Fruit fly (Drosophila melanogaster) whole organism, embryonic: ENCODE data around the gene Ppm1.
A peak's percentile ranks its signal among the peaks of the same experiment; 100 is the strongest.

ENCODE experiments used
- Bgb ChIP-seq: fragments of 200-800 bp; sonication (Bioruptor generic); IDR thresholded peaks from 2 replicates; pipeline ENCODE4 v1.3.6; 2022; ENCODE audit warnings: missing biosample characterization, missing genetic modification characterization; ENCODE audit not compliant: partially characterized antibody
- BtbVII ChIP-seq: fragments of 200-800 bp; sonication (Bioruptor generic); optimal IDR thresholded peaks from 3 replicates; lab custom pipeline; 2017; ENCODE audit warnings: missing biosample characterization, mild to moderate bottlenecking, missing genetic modification characterization
- CG12769 ChIP-seq: fragments of 200-800 bp; sonication (Bioruptor generic); optimal IDR thresholded peaks from 2 replicates; lab custom pipeline; 2019; ENCODE audit warnings: missing biosample characterization, mild to moderate bottlenecking, missing genetic modification characterization, moderate library complexity
- CG13894 ChIP-seq: fragments of 200-800 bp; sonication (Bioruptor generic); optimal IDR thresholded peaks from 3 replicates; lab custom pipeline; 2018; ENCODE audit warnings: missing biosample characterization, mild to moderate bottlenecking, missing genetic modification characterization, moderate library complexity
- CG15269 ChIP-seq: fragments of 200-800 bp; sonication (Bioruptor generic); optimal IDR thresholded peaks from 2 replicates; lab custom pipeline; 2018; ENCODE audit warnings: missing biosample characterization, mild to moderate bottlenecking, missing genetic modification characterization, moderate library complexity
- CG18599 ChIP-seq: fragments of 200-800 bp; sonication (Bioruptor generic); optimal IDR thresholded peaks from 3 replicates; lab custom pipeline; 2017; ENCODE audit warnings: missing biosample characterization, missing genetic modification characterization, mild to moderate bottlenecking, moderate library complexity, missing genetic modification reagents
- CG2712 ChIP-seq: fragments of 200-800 bp; optimal IDR thresholded peaks from 3 replicates; lab custom pipeline; 2019; ENCODE audit warnings: missing biosample characterization, mild to moderate bottlenecking, missing genetic modification characterization, moderate library complexity
- CG3065 ChIP-seq: fragments of 200-800 bp; sonication (Bioruptor generic); optimal IDR thresholded peaks from 2 replicates; lab custom pipeline; 2016; ENCODE audit warnings: missing biosample characterization, missing genetic modification characterization
- CG32532 ChIP-seq: fragments of 200-800 bp; sonication (Bioruptor generic); IDR thresholded peaks from 2 replicates; pipeline ENCODE4 v1.3.6; 2022; ENCODE audit warnings: missing biosample characterization, missing genetic modification characterization
- CG4360 ChIP-seq: fragments of 200-800 bp; sonication (Bioruptor generic); IDR thresholded peaks from 2 replicates; pipeline ENCODE4 v1.3.6; 2022; ENCODE audit warnings: missing biosample characterization, missing genetic modification characterization
- CG6175 ChIP-seq: fragments of 200-800 bp; sonication (Bioruptor generic); IDR thresholded peaks from 3 replicates; pipeline ENCODE4 v1.3.6; 2022; ENCODE audit warnings: missing biosample characterization, missing genetic modification characterization
- Deaf1 ChIP-seq: fragments of 200-800 bp; optimal IDR thresholded peaks from 3 replicates; lab custom pipeline; 2019; ENCODE audit warnings: missing biosample characterization, mild to moderate bottlenecking, missing genetic modification characterization, moderate library complexity
- Dll ChIP-seq: fragments of 200-800 bp; sonication (Bioruptor generic); IDR thresholded peaks from 4 replicates; pipeline ENCODE4 v1.3.6; 2022; ENCODE audit warnings: missing biosample characterization, missing genetic modification characterization; ENCODE audit not compliant: partially characterized antibody
- Fer1 ChIP-seq: fragments of 200-800 bp; sonication (Bioruptor generic); optimal IDR thresholded peaks from 2 replicates; lab custom pipeline; 2017; ENCODE audit warnings: missing biosample characterization, mild to moderate bottlenecking, missing genetic modification characterization
- H2.0 ChIP-seq: fragments of 200-800 bp; sonication (Bioruptor generic); IDR thresholded peaks from 2 replicates; pipeline ENCODE4 v1.3.6; 2022; ENCODE audit warnings: missing biosample characterization, missing genetic modification characterization
- Hand ChIP-seq: fragments of 200-800 bp; sonication (Bioruptor generic); optimal IDR thresholded peaks from 2 replicates; lab custom pipeline; 2017; ENCODE audit warnings: mild to moderate bottlenecking, missing biosample characterization, missing genetic modification reagents, missing genetic modification characterization
- HmgD ChIP-seq: fragments of 200-800 bp; sonication (Bioruptor generic); optimal IDR thresholded peaks from 3 replicates; lab custom pipeline; 2016; ENCODE audit warnings: missing biosample characterization, missing genetic modification characterization
- MBD-R2 ChIP-seq: fragments of 200-800 bp; sonication (Bioruptor generic); IDR thresholded peaks from 2 replicates; pipeline ENCODE4 v1.3.6; 2022; ENCODE audit warnings: missing biosample characterization, missing genetic modification characterization
- Med ChIP-seq: fragments of 200-800 bp; sonication (Bioruptor generic); peaks from one replicate; lab custom pipeline; 2016; ENCODE audit warnings: missing biosample characterization, missing genetic modification characterization, mild to moderate bottlenecking, inconsistent platforms, moderate library complexity
- Meics ChIP-seq: fragments of 200-800 bp; sonication (Bioruptor generic); optimal IDR thresholded peaks from 2 replicates; lab custom pipeline; 2017; ENCODE audit warnings: missing biosample characterization, mild to moderate bottlenecking, missing genetic modification characterization
- Oli ChIP-seq: fragments of 200-800 bp; sonication (Bioruptor generic); optimal IDR thresholded peaks from 2 replicates; lab custom pipeline; 2018; ENCODE audit warnings: missing biosample characterization, mild to moderate bottlenecking, missing genetic modification characterization, moderate library complexity
- Poxn ChIP-seq: fragments of 200-800 bp; sonication (Bioruptor generic); IDR thresholded peaks from 2 replicates; pipeline ENCODE4 v1.3.6; 2022; ENCODE audit warnings: missing biosample characterization, missing genetic modification characterization
- Trl ChIP-seq, 3 experiments: fragments of >200 bp in 2 of 3; fragments of 200-800 bp in 1 of 3; sonication (Bioruptor generic) in 1 of 3; optimal IDR thresholded peaks; 2 replicates in 1 of 3; 3 replicates in 2 of 3; lab custom pipeline; 2016 to 2017; ENCODE audit warnings: missing biosample characterization in 1 of 3, missing genetic modification characterization in 1 of 3
- Vsx1 ChIP-seq: fragments of 200-800 bp; sonication (Bioruptor generic); optimal IDR thresholded peaks from 2 replicates; lab custom pipeline; 2017; ENCODE audit warnings: missing biosample characterization, mild to moderate bottlenecking, missing genetic modification characterization, missing genetic modification reagents
- ash1 ChIP-seq: fragments of 200-800 bp; sonication (Bioruptor generic); optimal IDR thresholded peaks from 2 replicates; lab custom pipeline; 2018; ENCODE audit warnings: missing biosample characterization, mild to moderate bottlenecking, missing genetic modification characterization
- bigmax ChIP-seq: fragments of 200-800 bp; sonication (Bioruptor generic); optimal IDR thresholded peaks from 2 replicates; lab custom pipeline; 2018; ENCODE audit warnings: missing biosample characterization, mild to moderate bottlenecking, missing genetic modification characterization
- cas ChIP-seq: fragments of 200-800 bp; sonication (Bioruptor generic); IDR thresholded peaks from 2 replicates; pipeline ENCODE4 v1.3.6; 2022; ENCODE audit warnings: missing biosample characterization, missing genetic modification characterization
- caup ChIP-seq: fragments of 200-800 bp; sonication (Bioruptor generic); optimal IDR thresholded peaks from 3 replicates; lab custom pipeline; 2017; ENCODE audit warnings: missing biosample characterization, mild to moderate bottlenecking, missing genetic modification characterization, moderate library complexity; ENCODE audit not compliant: severe bottlenecking
- chinmo ChIP-seq: fragments of 200-800 bp; sonication (Bioruptor generic); IDR thresholded peaks from 4 replicates; pipeline ENCODE4 v1.3.6; 2022; ENCODE audit warnings: missing biosample characterization, missing genetic modification characterization; ENCODE audit not compliant: partially characterized antibody
- ci ChIP-seq: fragments of 200-800 bp; sonication (Bioruptor generic); IDR thresholded peaks from 3 replicates; pipeline ENCODE4 v1.3.6; 2022; ENCODE audit warnings: missing biosample characterization, missing genetic modification characterization
- crol ChIP-seq: fragments of 200-800 bp; sonication (Bioruptor generic); IDR thresholded peaks from 2 replicates; pipeline ENCODE4 v1.3.6; 2022; ENCODE audit warnings: missing biosample characterization, missing genetic modification characterization
- da ChIP-seq: fragments of 200-800 bp; sonication (Bioruptor generic); optimal IDR thresholded peaks from 2 replicates; lab custom pipeline; 2016; ENCODE audit warnings: missing biosample characterization, missing genetic modification characterization
- dmrt11E ChIP-seq: fragments of 200-800 bp; sonication (Bioruptor generic); optimal IDR thresholded peaks from 3 replicates; lab custom pipeline; 2018; ENCODE audit warnings: missing biosample characterization, mild to moderate bottlenecking, missing genetic modification characterization, moderate library complexity
- fd64A ChIP-seq: fragments of 200-800 bp; sonication (Bioruptor generic); optimal IDR thresholded peaks from 3 replicates; lab custom pipeline; 2018; ENCODE audit warnings: missing biosample characterization, mild to moderate bottlenecking, missing genetic modification characterization
- gcm ChIP-seq: fragments of 200-800 bp; sonication (Bioruptor generic); optimal IDR thresholded peaks from 2 replicates; lab custom pipeline; 2019; ENCODE audit warnings: missing biosample characterization, mild to moderate bottlenecking, missing genetic modification characterization, moderate library complexity
- hbn ChIP-seq: fragments of 200-800 bp; sonication (Bioruptor generic); IDR thresholded peaks from 2 replicates; pipeline ENCODE4 v1.3.6; 2022; ENCODE audit warnings: missing biosample characterization, missing genetic modification characterization; ENCODE audit not compliant: partially characterized antibody
- kni ChIP-seq: fragments of 200-800 bp; sonication (Bioruptor generic); optimal IDR thresholded peaks from 3 replicates; lab custom pipeline; 2017; ENCODE audit warnings: mild to moderate bottlenecking, missing biosample characterization, missing genetic modification reagents, missing genetic modification characterization
- lab ChIP-seq: fragments of 200-800 bp; sonication (Bioruptor generic); optimal IDR thresholded peaks from 3 replicates; lab custom pipeline; 2017; ENCODE audit warnings: missing biosample characterization, missing genetic modification characterization, mild to moderate bottlenecking, moderate library complexity, missing genetic modification reagents
- lola ChIP-seq, 3 experiments: fragments of >200 bp in 2 of 3; fragments of 200-800 bp in 1 of 3; sonication (Bioruptor generic) in 1 of 3; optimal IDR thresholded peaks; 2 replicates each; lab custom pipeline; 2017 to 2019; ENCODE audit warnings: missing biosample characterization in 3 of 3, missing genetic modification characterization in 3 of 3, mild to moderate bottlenecking in 1 of 3, moderate library complexity in 1 of 3
- nerfin-1 ChIP-seq: fragments of 200-800 bp; sonication (Bioruptor generic); optimal IDR thresholded peaks from 3 replicates; lab custom pipeline; 2019; ENCODE audit warnings: missing biosample characterization, mild to moderate bottlenecking, missing genetic modification characterization, moderate library complexity
- oc ChIP-seq: fragments of 200-800 bp; sonication (Bioruptor generic); optimal IDR thresholded peaks from 2 replicates; lab custom pipeline; 2018; ENCODE audit warnings: missing biosample characterization, mild to moderate bottlenecking, missing genetic modification characterization, moderate library complexity
- pfk ChIP-seq: fragments of 200-800 bp; sonication (Bioruptor generic); optimal IDR thresholded peaks from 2 replicates; lab custom pipeline; 2018; ENCODE audit warnings: missing biosample characterization, mild to moderate bottlenecking, missing genetic modification characterization, moderate library complexity
- rib ChIP-seq: fragments of 200-800 bp; sonication (Bioruptor generic); IDR thresholded peaks from 2 replicates; pipeline ENCODE4 v1.3.6; 2022; ENCODE audit warnings: missing biosample characterization, missing genetic modification characterization
- so ChIP-seq: fragments of 200-800 bp; sonication (Bioruptor generic); IDR thresholded peaks from 3 replicates; pipeline ENCODE4 v1.3.6; 2022; ENCODE audit warnings: missing biosample characterization, missing genetic modification characterization
- tna ChIP-seq: fragments of 200-800 bp; sonication (Bioruptor generic); IDR thresholded peaks from 2 replicates; pipeline ENCODE4 v1.3.6; 2022; ENCODE audit warnings: missing biosample characterization, missing genetic modification characterization; ENCODE audit not compliant: partially characterized antibody
- wdn ChIP-seq: fragments of 200-800 bp; sonication (Bioruptor generic); IDR thresholded peaks from 2 replicates; pipeline ENCODE4 v1.3.6; 2022; ENCODE audit warnings: missing biosample characterization, missing genetic modification characterization
- zen2 ChIP-seq: fragments of 200-800 bp; sonication (Bioruptor generic); IDR thresholded peaks from 3 replicates; pipeline ENCODE4 v1.3.6; 2022; ENCODE audit warnings: missing biosample characterization, missing genetic modification characterization; ENCODE audit not compliant: partially characterized antibody

The Ppm1 gene

dm6 chr3L:616482-617148 lies 35.5 kb downstream of the Ppm1 start (continued):
- TF ChIP-seq hbn (GFP tag; lab: Robert Waterston, UW): 0 out of 2 replicates have a peak, but pooled peaks have one; percentile 19
- TF ChIP-seq crol (GFP tag; lab: Robert Waterston, UW): peak; percentile 96
- TF ChIP-seq bigmax (GFP tag; lab: Kevin White, UChicago): peak; percentile 84
- peak; percentile 68; the same call in 2 of the 3 replicates for TF ChIP-seq so (GFP tag; lab: Robert Waterston, UW)
- peak; percentile 79 for TF ChIP-seq Deaf1 (tag; lab: Kevin White, UChicago)
- TF ChIP-seq CG2712 (tag; lab: Kevin White, UChicago): peak; percentile 93
- TF ChIP-seq da (GFP tag; lab: Kevin White, UChicago): no peak
- TF ChIP-seq BtbVII: peak; percentile 23
- TF ChIP-seq Dll (GFP tag; lab: Robert Waterston, UW): peak; percentile 38; the same call in 1 of the 4 replicates
- no peak for TF ChIP-seq Poxn (GFP tag; lab: Robert Waterston, UW)
- no peak for TF ChIP-seq cas (GFP tag; lab: Robert Waterston, UW)
- peak; percentile 41 for TF ChIP-seq lab (GFP tag; lab: Kevin White, UChicago)
- no peak for TF ChIP-seq dmrt11E (tag; lab: Kevin White, UChicago)
- TF ChIP-seq CG32532: peak; percentile 49; the same call in 1 of the 2 replicates
- TF ChIP-seq CG13894 (tag; lab: Kevin White, UChicago): peak; percentile 62
- peak; percentile 88 for TF ChIP-seq CG6175 (GFP tag; lab: Robert Waterston, UW)
- TF ChIP-seq H2.0 (GFP tag; lab: Robert Waterston, UW): no peak
- TF ChIP-seq Med (GFP tag; lab: Kevin White, UChicago): peak; percentile 43
- peak; percentile 99 for TF ChIP-seq kni (GFP tag; lab: Kevin White, UChicago)
- peak; percentile 33 for TF ChIP-seq caup (GFP tag; lab: Kevin White, UChicago)
- TF ChIP-seq lola (GFP tag; optimal IDR thresholded peaks at IDR 0.05; lab: Kevin White, UChicago): peak in 1 of 3 experiments; percentile 74
- peak; percentile 36 for TF ChIP-seq Fer1 (GFP tag; lab: Kevin White, UChicago)
- TF ChIP-seq oc: peak; percentile 22
- TF ChIP-seq CG15269: peak; percentile 5
- TF ChIP-seq gcm (GFP tag; lab: Kevin White, UChicago): no peak
- TF ChIP-seq fd64A (GFP tag; lab: Kevin White, UChicago): peak; percentile 21
- TF ChIP-seq Bgb: peak; percentile 22; the same call in 1 of the 2 replicates
- TF ChIP-seq CG12769 (tag; lab: Kevin White, UChicago): peak; percentile 73
- no peak; the same call in 2 of the 3 replicates for TF ChIP-seq zen2 (GFP tag; lab: Robert Waterston, UW)
- peak; percentile 62 for TF ChIP-seq ash1 (GFP tag; lab: Kevin White, UChicago)
- TF ChIP-seq Hand (GFP tag; lab: Kevin White, UChicago): no peak
- TF ChIP-seq Oli (tag; lab: Kevin White, UChicago): no peak
- TF ChIP-seq rib (GFP tag; lab: Robert Waterston, UW): peak; percentile 84; the same call in 1 of the 2 replicates
- TF ChIP-seq Meics (GFP tag; lab: Kevin White, UChicago): no peak
- TF ChIP-seq wdn (GFP tag; lab: Robert Waterston, UW): no peak
- peak; percentile 91 for TF ChIP-seq CG4360
- TF ChIP-seq tna (GFP tag; lab: Robert Waterston, UW): no peak; the same call in 1 of the 2 replicates
- peak; percentile 80 to 97 for TF ChIP-seq Trl (optimal IDR thresholded peaks at IDR 0.05; lab: Kevin White, UChicago)
- TF ChIP-seq Trl (GFP tag; optimal IDR thresholded peaks at IDR 0.05; lab: Kevin White, UChicago): peak; percentile 42
- peak; percentile 27; the same call in 1 of the 2 replicates for TF ChIP-seq MBD-R2 (GFP tag; lab: Robert Waterston, UW)
- peak; percentile 39 for TF ChIP-seq pfk (GFP tag; lab: Kevin White, UChicago)
- TF ChIP-seq HmgD (GFP tag; lab: Kevin White, UChicago): peak; percentile 9
- peak; percentile 62; the same call in 1 of the 3 replicates for TF ChIP-seq ci
- TF ChIP-seq CG3065 (GFP tag; lab: Kevin White, UChicago): no peak
- TF ChIP-seq CG18599: peak; percentile 14
- no peak for TF ChIP-seq Vsx1 (GFP tag; lab: Kevin White, UChicago)
- peak; percentile 97 for TF ChIP-seq chinmo (GFP tag; lab: Robert Waterston, UW)
- TF ChIP-seq nerfin-1: peak; percentile 5
